Fruit fly (Drosophila melanogaster) whole organism, embryonic: ENCODE measurements around the gene CG15373.

ENCODE experiments used
- Atf6 ChIP-seq: fragments of 200-800 bp; sonication (Bioruptor generic); IDR thresholded peaks from 2 replicates; pipeline ENCODE4 v1.3.6; 2022; ENCODE audit warnings: missing biosample characterization, missing genetic modification characterization
- Blimp-1 ChIP-seq: fragments of 200-800 bp; sonication (Bioruptor generic); optimal IDR thresholded peaks from 3 replicates; lab custom pipeline; 2018; ENCODE audit warnings: missing biosample characterization, missing genetic modification characterization, mild to moderate bottlenecking, moderate library complexity, missing genetic modification reagents
- C15 ChIP-seq: fragments of 200-800 bp; sonication (Bioruptor generic); IDR thresholded peaks from 3 replicates; pipeline ENCODE4 v1.3.6; 2022; ENCODE audit warnings: missing biosample characterization, missing genetic modification characterization
- CG10274 ChIP-seq: fragments of 200-800 bp; sonication (Bioruptor generic); optimal IDR thresholded peaks from 3 replicates; lab custom pipeline; 2017; ENCODE audit warnings: missing biosample characterization, mild to moderate bottlenecking, missing genetic modification characterization
- CG10321 ChIP-seq: fragments of 200-800 bp; sonication (Bioruptor generic); IDR thresholded peaks from 2 replicates; pipeline ENCODE4 v1.3.6; 2022; ENCODE audit warnings: missing biosample characterization, missing genetic modification characterization
- CG10959 ChIP-seq: fragments of 200-800 bp; sonication (Bioruptor generic); IDR thresholded peaks from 2 replicates; pipeline ENCODE4 v1.3.6; 2022; ENCODE audit warnings: missing biosample characterization, missing genetic modification characterization
- CG14014 ChIP-seq: fragments of 200-800 bp; sonication (Bioruptor generic); IDR thresholded peaks from 2 replicates; pipeline ENCODE4 v1.3.6; 2022; ENCODE audit warnings: missing biosample characterization, missing genetic modification characterization
- CG14441 ChIP-seq: fragments of 200-800 bp; sonication (Bioruptor generic); IDR thresholded peaks from 2 replicates; pipeline ENCODE4 v1.3.6; 2022; ENCODE audit warnings: missing biosample characterization, missing genetic modification characterization
- CG15479 ChIP-seq: fragments of 200-800 bp; sonication (Bioruptor generic); optimal IDR thresholded peaks from 3 replicates; lab custom pipeline; 2019; ENCODE audit warnings: missing biosample characterization, mild to moderate bottlenecking, missing genetic modification characterization, moderate library complexity
- CG16779 ChIP-seq: fragments of 200-800 bp; sonication (Bioruptor generic); IDR thresholded peaks from 2 replicates; pipeline ENCODE4 v1.3.6; 2022; ENCODE audit warnings: missing biosample characterization, missing genetic modification characterization
- CG16815 ChIP-seq: fragments of 200-800 bp; sonication (Bioruptor generic); optimal IDR thresholded peaks from 3 replicates; lab custom pipeline; 2017; ENCODE audit warnings: missing biosample characterization, mild to moderate bottlenecking, missing genetic modification characterization
- CG17328 ChIP-seq: fragments of 200-800 bp; sonication (Bioruptor generic); IDR thresholded peaks from 2 replicates; pipeline ENCODE4 v1.3.6; 2022; ENCODE audit warnings: missing biosample characterization, missing genetic modification characterization
- CG1832 ChIP-seq: fragments of 200-800 bp; sonication (Bioruptor generic); optimal IDR thresholded peaks from 2 replicates; lab custom pipeline; 2017; ENCODE audit warnings: missing biosample characterization, mild to moderate bottlenecking, missing genetic modification characterization, inconsistent platforms
- CG18599 ChIP-seq: fragments of 200-800 bp; sonication (Bioruptor generic); optimal IDR thresholded peaks from 3 replicates; lab custom pipeline; 2017; ENCODE audit warnings: missing biosample characterization, missing genetic modification characterization, mild to moderate bottlenecking, moderate library complexity, missing genetic modification reagents
- CG18619 ChIP-seq: fragments of 200-800 bp; sonication (Bioruptor generic); optimal IDR thresholded peaks from 3 replicates; lab custom pipeline; 2017; ENCODE audit warnings: missing biosample characterization, mild to moderate bottlenecking, missing genetic modification characterization
- CG2129 ChIP-seq: fragments of 200-800 bp; sonication (Bioruptor generic); IDR thresholded peaks from 2 replicates; pipeline ENCODE4 v1.3.6; 2022; ENCODE audit warnings: missing biosample characterization, missing genetic modification characterization; ENCODE audit not compliant: partially characterized antibody
- CG31441 ChIP-seq: fragments of 200-800 bp; sonication (Bioruptor generic); IDR thresholded peaks from 2 replicates; pipeline ENCODE4 v1.3.6; 2022; ENCODE audit warnings: missing biosample characterization, missing genetic modification characterization
- CG6254 ChIP-seq: fragments of 200-800 bp; sonication (Bioruptor generic); optimal IDR thresholded peaks from 3 replicates; lab custom pipeline; 2017; ENCODE audit warnings: mild to moderate bottlenecking, missing biosample characterization, missing genetic modification reagents, missing genetic modification characterization
- CG6683 ChIP-seq: fragments of 200-800 bp; sonication (Bioruptor generic); optimal IDR thresholded peaks from 2 replicates; lab custom pipeline; 2017; ENCODE audit warnings: missing biosample characterization, mild to moderate bottlenecking, missing genetic modification characterization, missing genetic modification reagents
- CG7786 ChIP-seq: fragments of 200-800 bp; sonication (Bioruptor generic); optimal IDR thresholded peaks from 2 replicates; lab custom pipeline; 2016; ENCODE audit warnings: missing biosample characterization, missing genetic modification characterization
- CG8359 ChIP-seq: fragments of 200-800 bp; sonication (Bioruptor generic); optimal IDR thresholded peaks from 2 replicates; lab custom pipeline; 2017; ENCODE audit warnings: missing biosample characterization, mild to moderate bottlenecking, missing genetic modification characterization, borderline replicate concordance
- CG9215 ChIP-seq: fragments of 200-800 bp; sonication (Bioruptor generic); IDR thresholded peaks from 2 replicates; pipeline ENCODE4 v1.3.6; 2022; ENCODE audit warnings: missing biosample characterization, missing genetic modification characterization
- CkIIα-i1 ChIP-seq: fragments of 200-800 bp; sonication (Bioruptor generic); IDR thresholded peaks from 2 replicates; pipeline ENCODE4 v1.3.6; 2022; ENCODE audit warnings: missing biosample characterization, missing genetic modification characterization
- Dip3 ChIP-seq: fragments of 200-800 bp; sonication (Bioruptor generic); optimal IDR thresholded peaks from 3 replicates; lab custom pipeline; 2016; ENCODE audit warnings: missing biosample characterization, missing genetic modification characterization
- E2f2 ChIP-seq: fragments of 200-800 bp; sonication (Bioruptor generic); IDR thresholded peaks from 2 replicates; pipeline ENCODE4 v1.3.6; 2022; ENCODE audit warnings: missing biosample characterization, missing genetic modification characterization
- Fer1 ChIP-seq: fragments of 200-800 bp; sonication (Bioruptor generic); optimal IDR thresholded peaks from 2 replicates; lab custom pipeline; 2017; ENCODE audit warnings: missing biosample characterization, mild to moderate bottlenecking, missing genetic modification characterization
- H15 ChIP-seq: fragments of 200-800 bp; sonication (Bioruptor generic); IDR thresholded peaks from 3 replicates; pipeline ENCODE4 v1.3.6; 2022; ENCODE audit warnings: missing biosample characterization, missing genetic modification characterization
- Hey ChIP-seq: fragments of 200-800 bp; sonication (Bioruptor generic); optimal IDR thresholded peaks from 3 replicates; lab custom pipeline; 2018; ENCODE audit warnings: missing biosample characterization, mild to moderate bottlenecking, missing genetic modification characterization
- Hr78 ChIP-seq, 2 experiments: fragments of 200-800 bp in 1 of 2; fragments of >200 bp in 1 of 2; sonication (Bioruptor generic) in 1 of 2; optimal IDR thresholded peaks; 2 replicates each; lab custom pipeline; 2017 to 2019; ENCODE audit warnings: missing biosample characterization in 2 of 2, missing genetic modification characterization in 2 of 2, mild to moderate bottlenecking in 1 of 2, moderate library complexity in 1 of 2
- Lpt ChIP-seq: fragments of >200 bp; optimal IDR thresholded peaks from 2 replicates; lab custom pipeline; 2018; ENCODE audit warnings: missing biosample characterization, missing genetic modification characterization
- Myb ChIP-seq: fragments of 200-800 bp; sonication (Bioruptor generic); optimal IDR thresholded peaks from 2 replicates; lab custom pipeline; 2016; ENCODE audit warnings: missing biosample characterization, missing genetic modification characterization
- NC2β ChIP-seq: fragments of 200-800 bp; sonication (Bioruptor generic); optimal IDR thresholded peaks from 2 replicates; lab custom pipeline; 2016; ENCODE audit warnings: missing biosample characterization, missing genetic modification characterization
- Spps ChIP-seq: fragments of 200-800 bp; sonication (Bioruptor generic); optimal IDR thresholded peaks from 2 replicates; lab custom pipeline; 2018; ENCODE audit warnings: missing biosample characterization, mild to moderate bottlenecking, missing genetic modification characterization
- Tbp ChIP-seq: fragments of >200 bp; optimal IDR thresholded peaks from 2 replicates; lab custom pipeline; 2018; ENCODE audit warnings: missing biosample characterization, missing genetic modification characterization
- ac ChIP-seq: fragments of 200-800 bp; sonication (Bioruptor generic); optimal IDR thresholded peaks from 3 replicates; lab custom pipeline; 2017; ENCODE audit warnings: missing biosample characterization, mild to moderate bottlenecking, missing genetic modification characterization
- ase ChIP-seq: fragments of 200-800 bp; sonication (Bioruptor generic); IDR thresholded peaks from 3 replicates; pipeline ENCODE4 v1.3.6; 2022; ENCODE audit warnings: missing biosample characterization, missing genetic modification characterization
- ato ChIP-seq: fragments of 200-800 bp; sonication (Bioruptor generic); IDR thresholded peaks from 2 replicates; pipeline ENCODE4 v1.3.6; 2022; ENCODE audit warnings: missing biosample characterization, missing genetic modification characterization; ENCODE audit not compliant: partially characterized antibody
- cg ChIP-seq: fragments of 200-800 bp; sonication (Bioruptor generic); optimal IDR thresholded peaks from 3 replicates; lab custom pipeline; 2019; ENCODE audit warnings: missing biosample characterization, mild to moderate bottlenecking, missing genetic modification characterization, moderate library complexity
- chm ChIP-seq: fragments of 200-800 bp; sonication (Bioruptor generic); IDR thresholded peaks from 2 replicates; pipeline ENCODE4 v1.3.6; 2022; ENCODE audit warnings: missing biosample characterization, missing genetic modification characterization
- croc ChIP-seq: fragments of 200-800 bp; sonication (Bioruptor generic); conservative IDR thresholded peaks from 3 replicates; pipeline ENCODE4 v1.3.6; 2022; ENCODE audit warnings: missing biosample characterization, missing genetic modification characterization
- crol ChIP-seq: fragments of 200-800 bp; sonication (Bioruptor generic); IDR thresholded peaks from 2 replicates; pipeline ENCODE4 v1.3.6; 2022; ENCODE audit warnings: missing biosample characterization, missing genetic modification characterization
- crp ChIP-seq, 2 experiments: fragments of 200-800 bp; sonication (Bioruptor generic); optimal IDR thresholded peaks; 2 replicates in 1 of 2; 3 replicates in 1 of 2; lab custom pipeline; 2017; ENCODE audit warnings: missing biosample characterization in 2 of 2, missing genetic modification characterization in 2 of 2, mild to moderate bottlenecking in 1 of 2, moderate library complexity in 1 of 2
- danr ChIP-seq: fragments of 200-800 bp; sonication (Bioruptor generic); IDR thresholded peaks from 2 replicates; pipeline ENCODE4 v1.3.6; 2022; ENCODE audit warnings: missing biosample characterization, missing genetic modification characterization
- fru ChIP-seq: fragments of >200 bp; optimal IDR thresholded peaks from 2 replicates; lab custom pipeline; 2017
- gcm ChIP-seq: fragments of 200-800 bp; sonication (Bioruptor generic); optimal IDR thresholded peaks from 2 replicates; lab custom pipeline; 2019; ENCODE audit warnings: missing biosample characterization, mild to moderate bottlenecking, missing genetic modification characterization, moderate library complexity
- kni ChIP-seq: fragments of 200-800 bp; sonication (Bioruptor generic); optimal IDR thresholded peaks from 3 replicates; lab custom pipeline; 2017; ENCODE audit warnings: mild to moderate bottlenecking, missing biosample characterization, missing genetic modification reagents, missing genetic modification characterization
- sim ChIP-seq: fragments of 200-800 bp; sonication (Bioruptor generic); IDR thresholded peaks from 2 replicates; pipeline ENCODE4 v1.3.6; 2022; ENCODE audit warnings: missing biosample characterization, missing genetic modification characterization
- sima ChIP-seq: fragments of 200-800 bp; sonication (Bioruptor generic); optimal IDR thresholded peaks from 2 replicates; lab custom pipeline; 2016; ENCODE audit warnings: missing biosample characterization, missing genetic modification characterization
- stwl ChIP-seq: fragments of 200-800 bp; sonication (Bioruptor generic); optimal IDR thresholded peaks from 3 replicates; lab custom pipeline; 2018; ENCODE audit warnings: missing biosample characterization, mild to moderate bottlenecking, missing genetic modification characterization, moderate library complexity
- unc-4 ChIP-seq: fragments of 200-800 bp; sonication (Bioruptor generic); IDR thresholded peaks from 2 replicates; pipeline ENCODE4 v1.3.6; 2022; ENCODE audit warnings: missing biosample characterization, missing genetic modification characterization; ENCODE audit not compliant: partially characterized antibody
- vvl ChIP-seq: fragments of 200-800 bp; sonication (Bioruptor generic); IDR thresholded peaks from 2 replicates; pipeline ENCODE4 v1.3.6; 2022; ENCODE audit warnings: missing biosample characterization, missing genetic modification characterization

CG15373 gene

dm6 chrX:18023615-18024163 lies 20.1 kb upstream of the CG15373 start, which contains the start of gene CG6867 (continued):
- no peak for TF ChIP-seq Fer1 (GFP tag; lab: Kevin White, UChicago)
- peak; percentile 80 for TF ChIP-seq CG10321 (GFP tag; lab: Robert Waterston, UW)
- TF ChIP-seq CG7786, result no peak
- no peak for TF ChIP-seq sim (GFP tag; lab: Robert Waterston, UW)
- TF ChIP-seq CG1832 (GFP tag; lab: Kevin White, UChicago), result peak; percentile 81
- peak; percentile 25; the same call in 1 of the 2 replicates for TF ChIP-seq vvl (GFP tag; lab: Robert Waterston, UW)
- no peak for TF ChIP-seq CG14441 (GFP tag; lab: Robert Waterston, UW)
- TF ChIP-seq Dip3 (GFP tag; lab: Kevin White, UChicago), result no peak
- TF ChIP-seq chm (GFP tag; lab: Robert Waterston, UW), result 0 out of 2 replicates have a peak, but pooled peaks have one; percentile 30
- no peak for TF ChIP-seq danr
- no peak for TF ChIP-seq CG2129 (GFP tag; lab: Robert Waterston, UW)
- no peak for TF ChIP-seq NC2β (GFP tag; lab: Kevin White, UChicago)
- TF ChIP-seq E2f2 (GFP tag; lab: Robert Waterston, UW), result no peak
- peak; percentile 31 for TF ChIP-seq Blimp-1
- TF ChIP-seq CG6683 (GFP tag; lab: Kevin White, UChicago), result no peak
- TF ChIP-seq CG16815 (GFP tag; lab: Kevin White, UChicago), result no peak
- TF ChIP-seq crp (GFP tag; optimal IDR thresholded peaks at IDR 0.05; lab: Kevin White, UChicago), result no peak
- no peak for TF ChIP-seq CG6254
- TF ChIP-seq croc (GFP tag; lab: Robert Waterston, UW), result no peak
- no peak for TF ChIP-seq Myb
- no peak for TF ChIP-seq Spps
- peak; percentile 74 for TF ChIP-seq gcm
- TF ChIP-seq ase, result no peak
- TF ChIP-seq CG8359 (GFP tag; lab: Kevin White, UChicago), result no peak
- TF ChIP-seq CG14014, result no peak
- TF ChIP-seq cg (GFP tag; lab: Kevin White, UChicago), result no peak
- TF ChIP-seq Tbp, result no peak
- peak; percentile 54 for TF ChIP-seq crol
- TF ChIP-seq CG15479 (GFP tag; lab: Kevin White, UChicago), result no peak
- no peak for TF ChIP-seq Lpt (GFP tag; lab: Kevin White, UChicago)
- TF ChIP-seq Hey (tag; lab: Kevin White, UChicago), result no peak
- TF ChIP-seq CG10959 (GFP tag; lab: Robert Waterston, UW), result no peak
- no peak for TF ChIP-seq H15 (GFP tag; lab: Robert Waterston, UW)
- TF ChIP-seq sima, result no peak
- TF ChIP-seq Atf6 (GFP tag; lab: Robert Waterston, UW), result 0 out of 2 replicates have a peak, but pooled peaks have one; percentile 17
- no peak for TF ChIP-seq fru
- TF ChIP-seq unc-4 (GFP tag; lab: Robert Waterston, UW), result 0 out of 2 replicates have a peak, but pooled peaks have one; percentile 21
- TF ChIP-seq CG9215 (GFP tag; lab: Robert Waterston, UW), result no peak
- TF ChIP-seq CG31441 (GFP tag; lab: Robert Waterston, UW), result no peak
- TF ChIP-seq CkIIα-i1, result no peak
- no peak for TF ChIP-seq CG18619 (GFP tag; lab: Kevin White, UChicago)
- no peak for TF ChIP-seq C15 (GFP tag; lab: Robert Waterston, UW)
- TF ChIP-seq CG17328 (GFP tag; lab: Robert Waterston, UW), result no peak
- TF ChIP-seq CG18599 (GFP tag; lab: Kevin White, UChicago), result no peak
- 0 out of 2 replicates have a peak, but pooled peaks have one; percentile 44 for TF ChIP-seq CG16779 (GFP tag; lab: Robert Waterston, UW)
- TF ChIP-seq kni (GFP tag; lab: Kevin White, UChicago), result no peak
- no peak for TF ChIP-seq CG10274 (GFP tag; lab: Kevin White, UChicago)
- no peak for TF ChIP-seq ato (GFP tag; lab: Robert Waterston, UW)
- TF ChIP-seq stwl (tag; lab: Kevin White, UChicago), result no peak
- TF ChIP-seq Hr78 (GFP tag; optimal IDR thresholded peaks at IDR 0.05; lab: Kevin White, UChicago), result no peak
- TF ChIP-seq ac (GFP tag; lab: Kevin White, UChicago), result no peak
